ENCODE assay signal across 1 fruit fly cellular context in genomic region chrX:3424963-3425362, dm6.
TF ChIP-seq lines count a peak whose summit lies in the region.

No protein-coding gene starts in this region.

TF ChIP-seq in whole organism, embryonic, 481 proteins besides CTCF, POLR2A, EP300 and RAD21 (continued from another document and continues in another):
- TF ChIP-seq Hr3 (GFP tag; optimal IDR thresholded peaks at IDR 0.05; lab: Kevin White, UChicago): peak; percentile 79
- TF ChIP-seq CoRest (tag; optimal IDR thresholded peaks at IDR 0.05; lab: Kevin White, UChicago): peak; percentile 82
- peak; percentile 28; the same call in 1 of the 2 replicates for TF ChIP-seq dan (GFP tag; IDR thresholded peaks at IDR 0.05; lab: Robert Waterston, UW)
- TF ChIP-seq Lhr (GFP tag; optimal IDR thresholded peaks at IDR 0.05; lab: Kevin White, UChicago): no peak
- TF ChIP-seq lov (optimal IDR thresholded peaks at IDR 0.05; lab: Kevin White, UChicago): no peak
- TF ChIP-seq lov (GFP tag; IDR thresholded peaks at IDR 0.05; lab: Robert Waterston, UW): peak; percentile 86
- TF ChIP-seq gce (GFP tag; IDR thresholded peaks at IDR 0.05; lab: Robert Waterston, UW): peak; percentile 82
- TF ChIP-seq B-H1 (GFP tag; IDR thresholded peaks at IDR 0.05; lab: Robert Waterston, UW): peak; percentile 79
- peak; percentile 81 for TF ChIP-seq slp2 (GFP tag; optimal IDR thresholded peaks at IDR 0.05; lab: Kevin White, UChicago)
- peak in 1 of 2 experiments; percentile 26 for TF ChIP-seq Hr78 (GFP tag; optimal IDR thresholded peaks at IDR 0.05; lab: Kevin White, UChicago)
- peak; percentile 72 for TF ChIP-seq E2f1 (GFP tag; IDR thresholded peaks at IDR 0.05; lab: Robert Waterston, UW)
- TF ChIP-seq CG10543 (GFP tag; optimal IDR thresholded peaks at IDR 0.05; lab: Kevin White, UChicago): no peak
- TF ChIP-seq ken (GFP tag; IDR thresholded peaks at IDR 0.05; lab: Robert Waterston, UW): peak; percentile 71
- TF ChIP-seq ind (GFP tag; optimal IDR thresholded peaks at IDR 0.05; lab: Kevin White, UChicago): peak; percentile 78
- TF ChIP-seq Side (GFP tag; optimal IDR thresholded peaks at IDR 0.05; lab: Kevin White, UChicago): peak; percentile 68
- TF ChIP-seq CG15601 (tag; optimal IDR thresholded peaks at IDR 0.05; lab: Kevin White, UChicago): peak; percentile 52
- TF ChIP-seq ci (GFP tag; IDR thresholded peaks at IDR 0.05; lab: Robert Waterston, UW): peak; percentile 90
- TF ChIP-seq CG4617 (GFP tag; optimal IDR thresholded peaks at IDR 0.05; lab: Kevin White, UChicago; ENCODE audit: borderline replicate concordance): peak; percentile 32
- peak; percentile 71 for TF ChIP-seq MTF-1 (GFP tag; optimal IDR thresholded peaks at IDR 0.05; lab: Kevin White, UChicago; ENCODE audit: borderline replicate concordance)
- peak; percentile 71 for TF ChIP-seq fd3F (GFP tag; optimal IDR thresholded peaks at IDR 0.05; lab: Kevin White, UChicago)
- peak; percentile 30 for TF ChIP-seq Max (GFP tag; optimal IDR thresholded peaks at IDR 0.05; lab: Kevin White, UChicago)
- peak; percentile 83 for TF ChIP-seq CG14050 (GFP tag; IDR thresholded peaks at IDR 0.05; lab: Robert Waterston, UW)
- TF ChIP-seq CG4730 (GFP tag; IDR thresholded peaks at IDR 0.05; lab: Robert Waterston, UW): peak; percentile 66
- TF ChIP-seq Xrp1 (GFP tag; IDR thresholded peaks at IDR 0.05; lab: Robert Waterston, UW): peak; percentile 89
- no peak for TF ChIP-seq CG7271 (tag; optimal IDR thresholded peaks at IDR 0.05; lab: Kevin White, UChicago)
- peak; percentile 79 for TF ChIP-seq CG14014 (GFP tag; IDR thresholded peaks at IDR 0.05; lab: Robert Waterston, UW)
- peak; percentile 82 for TF ChIP-seq phol (tag; optimal IDR thresholded peaks at IDR 0.05; lab: Kevin White, UChicago)
- TF ChIP-seq CG10267 (tag; optimal IDR thresholded peaks at IDR 0.05; lab: Kevin White, UChicago): peak; percentile 74
- TF ChIP-seq Dad (GFP tag; optimal IDR thresholded peaks at IDR 0.05; lab: Kevin White, UChicago): peak; percentile 62
- TF ChIP-seq Xbp1 (GFP tag; optimal IDR thresholded peaks at IDR 0.05; lab: Kevin White, UChicago): peak; percentile 86
- TF ChIP-seq tup (GFP tag; optimal IDR thresholded peaks at IDR 0.05; lab: Kevin White, UChicago): peak; percentile 64
- peak; percentile 90 for TF ChIP-seq CG31441 (GFP tag; IDR thresholded peaks at IDR 0.05; lab: Robert Waterston, UW)
- TF ChIP-seq CG2202 (tag; optimal IDR thresholded peaks at IDR 0.05; lab: Kevin White, UChicago): peak; percentile 49
- no peak for TF ChIP-seq CG17912 (GFP tag; optimal IDR thresholded peaks at IDR 0.05; lab: Kevin White, UChicago)
- peak; percentile 65 for TF ChIP-seq jumu (GFP tag; optimal IDR thresholded peaks at IDR 0.05; lab: Kevin White, UChicago)
- peak; percentile 95 for TF ChIP-seq Med (GFP tag; lab: Kevin White, UChicago)
- peak; percentile 71 for TF ChIP-seq wdn (GFP tag; IDR thresholded peaks at IDR 0.05; lab: Robert Waterston, UW)
- TF ChIP-seq bowl (GFP tag; IDR thresholded peaks at IDR 0.05; lab: Robert Waterston, UW): peak; percentile 67; the same call in 1 of the 2 replicates
- TF ChIP-seq CG1832 (GFP tag; optimal IDR thresholded peaks at IDR 0.05; lab: Kevin White, UChicago): no peak
- TF ChIP-seq CG43689 (GFP tag; IDR thresholded peaks at IDR 0.05; lab: Robert Waterston, UW): peak; percentile 73
- TF ChIP-seq CG3726 (GFP tag; IDR thresholded peaks at IDR 0.05; lab: Robert Waterston, UW): peak; percentile 71; the same call in 2 of the 3 replicates
- no peak for TF ChIP-seq CG4282 (GFP tag; optimal IDR thresholded peaks at IDR 0.05; lab: Kevin White, UChicago)
- peak; percentile 26; the same call in 1 of the 2 replicates for TF ChIP-seq CG10321 (GFP tag; IDR thresholded peaks at IDR 0.05; lab: Robert Waterston, UW)
- peak; percentile 79 for TF ChIP-seq H2.0 (GFP tag; IDR thresholded peaks at IDR 0.05; lab: Robert Waterston, UW)
- peak; percentile 75 for TF ChIP-seq Abd-B (GFP tag; optimal IDR thresholded peaks at IDR 0.05; lab: Kevin White, UChicago)
- peak; percentile 46; the same call in 1 of the 2 replicates for TF ChIP-seq cas (GFP tag; IDR thresholded peaks at IDR 0.05; lab: Robert Waterston, UW)
- TF ChIP-seq CG7987 (GFP tag; optimal IDR thresholded peaks at IDR 0.05; lab: Kevin White, UChicago): peak; percentile 67
- peak; percentile 68; the same call in 2 of the 3 replicates for TF ChIP-seq Optix (GFP tag; IDR thresholded peaks at IDR 0.05; lab: Robert Waterston, UW)
- peak; percentile 61; the same call in 1 of the 2 replicates for TF ChIP-seq klu (GFP tag; IDR thresholded peaks at IDR 0.05; lab: Robert Waterston, UW)
- no peak for TF ChIP-seq mirr (GFP tag; optimal IDR thresholded peaks at IDR 0.05; lab: Kevin White, UChicago)
- no peak for TF ChIP-seq prd (optimal IDR thresholded peaks at IDR 0.05; lab: Kevin White, UChicago)
- TF ChIP-seq prd (GFP tag; IDR thresholded peaks at IDR 0.05; lab: Robert Waterston, UW): peak; percentile 89
- peak; percentile 37 for TF ChIP-seq CG3163 (GFP tag; optimal IDR thresholded peaks at IDR 0.05; lab: Kevin White, UChicago)
- no peak for TF ChIP-seq Tbp (GFP tag; optimal IDR thresholded peaks at IDR 0.05; lab: Kevin White, UChicago)
- TF ChIP-seq br (optimal IDR thresholded peaks at IDR 0.05; lab: Kevin White, UChicago): no peak
- peak; percentile 56 for TF ChIP-seq CG7372 (GFP tag; IDR thresholded peaks at IDR 0.05; lab: Robert Waterston, UW)
- TF ChIP-seq CG11456 (GFP tag; IDR thresholded peaks at IDR 0.05; lab: Robert Waterston, UW): peak; percentile 82
- peak; percentile 27 for TF ChIP-seq exex (tag; optimal IDR thresholded peaks at IDR 0.05; lab: Kevin White, UChicago)
- peak; percentile 87 for TF ChIP-seq CG2712 (tag; optimal IDR thresholded peaks at IDR 0.05; lab: Kevin White, UChicago)
- peak; percentile 60 for TF ChIP-seq CG4707 (GFP tag; optimal IDR thresholded peaks at IDR 0.05; lab: Kevin White, UChicago)
- peak; percentile 68 for TF ChIP-seq CG5245 (GFP tag; optimal IDR thresholded peaks at IDR 0.05; lab: Kevin White, UChicago)
- peak; percentile 74 for TF ChIP-seq gcm (GFP tag; optimal IDR thresholded peaks at IDR 0.05; lab: Kevin White, UChicago)
- peak; percentile 52 for TF ChIP-seq Spps (tag; optimal IDR thresholded peaks at IDR 0.05; lab: Kevin White, UChicago)
- TF ChIP-seq gem (tag; optimal IDR thresholded peaks at IDR 0.05; lab: Kevin White, UChicago): peak; percentile 92
- TF ChIP-seq nmo (GFP tag; optimal IDR thresholded peaks at IDR 0.05; lab: Kevin White, UChicago): peak; percentile 83
- peak; percentile 46 for TF ChIP-seq maf-S (GFP tag; optimal IDR thresholded peaks at IDR 0.05; lab: Kevin White, UChicago)
- peak; percentile 46 for TF ChIP-seq CG12236 (GFP tag; optimal IDR thresholded peaks at IDR 0.05; lab: Kevin White, UChicago)
- TF ChIP-seq Sry-β (GFP tag; optimal IDR thresholded peaks at IDR 0.05; lab: Kevin White, UChicago): no peak
- TF ChIP-seq gsb-n (tag; optimal IDR thresholded peaks at IDR 0.05; lab: Kevin White, UChicago): peak; percentile 77
- peak; percentile 45; the same call in 1 of the 3 replicates for TF ChIP-seq Dbx (GFP tag; IDR thresholded peaks at IDR 0.05; lab: Robert Waterston, UW)
- no peak for TF ChIP-seq CG42726 (GFP tag; IDR thresholded peaks at IDR 0.05; lab: Robert Waterston, UW; ENCODE audit: partially characterized antibody)
- TF ChIP-seq crol (GFP tag; IDR thresholded peaks at IDR 0.05; lab: Robert Waterston, UW): no peak
- peak; percentile 84 for TF ChIP-seq slbo (GFP tag; IDR thresholded peaks at IDR 0.05; lab: Robert Waterston, UW)
- no peak for TF ChIP-seq CG14860 (GFP tag; IDR thresholded peaks at IDR 0.05; lab: Robert Waterston, UW; ENCODE audit: partially characterized antibody)
- no peak for TF ChIP-seq Scr (GFP tag; IDR thresholded peaks at IDR 0.05; lab: Robert Waterston, UW; ENCODE audit: partially characterized antibody)
- TF ChIP-seq chn (GFP tag; optimal IDR thresholded peaks at IDR 0.05; lab: Kevin White, UChicago): peak; percentile 66
- peak; percentile 75 for TF ChIP-seq NFAT (GFP tag; IDR thresholded peaks at IDR 0.05; lab: Robert Waterston, UW)
- TF ChIP-seq CG16815 (GFP tag; optimal IDR thresholded peaks at IDR 0.05; lab: Kevin White, UChicago): peak; percentile 68
- no peak for TF ChIP-seq nom (GFP tag; optimal IDR thresholded peaks at IDR 0.05; lab: Kevin White, UChicago)
- peak; percentile 44 for TF ChIP-seq D19B (GFP tag; optimal IDR thresholded peaks at IDR 0.05; lab: Kevin White, UChicago)
- TF ChIP-seq salm (tag; optimal IDR thresholded peaks at IDR 0.05; lab: Kevin White, UChicago): peak; percentile 82
- peak; percentile 81 for TF ChIP-seq CG18262 (tag; optimal IDR thresholded peaks at IDR 0.05; lab: Kevin White, UChicago)
- no peak for TF ChIP-seq Dfd (GFP tag; optimal IDR thresholded peaks at IDR 0.05; lab: Kevin White, UChicago)
- TF ChIP-seq lmd (GFP tag; IDR thresholded peaks at IDR 0.05; lab: Robert Waterston, UW): peak; percentile 87
- TF ChIP-seq crp (GFP tag; optimal IDR thresholded peaks at IDR 0.05; lab: Kevin White, UChicago): peak in 1 of 2 experiments; percentile 18
- TF ChIP-seq CG10565 (GFP tag; optimal IDR thresholded peaks at IDR 0.05; lab: Kevin White, UChicago): peak; percentile 7
- no peak for TF ChIP-seq Opbp (GFP tag; IDR thresholded peaks at IDR 0.05; lab: Robert Waterston, UW; ENCODE audit: partially characterized antibody)
- TF ChIP-seq Jarid2 (GFP tag; optimal IDR thresholded peaks at IDR 0.05; lab: Kevin White, UChicago): peak; percentile 45
- peak; percentile 44 for TF ChIP-seq Myb (GFP tag; optimal IDR thresholded peaks at IDR 0.05; lab: Kevin White, UChicago)
- TF ChIP-seq NfI (GFP tag; optimal IDR thresholded peaks at IDR 0.05; lab: Kevin White, UChicago): peak; percentile 80
- peak; percentile 60 for TF ChIP-seq CG6813 (GFP tag; optimal IDR thresholded peaks at IDR 0.05; lab: Kevin White, UChicago)
- TF ChIP-seq CrebB (tag; optimal IDR thresholded peaks at IDR 0.05; lab: Kevin White, UChicago): peak; percentile 65
- peak; percentile 77 for TF ChIP-seq CG17829 (tag; optimal IDR thresholded peaks at IDR 0.05; lab: Kevin White, UChicago)
- TF ChIP-seq trem (tag; optimal IDR thresholded peaks at IDR 0.05; lab: Kevin White, UChicago): peak; percentile 59
- peak; percentile 78 for TF ChIP-seq CG9609 (GFP tag; optimal IDR thresholded peaks at IDR 0.05; lab: Kevin White, UChicago)
- peak; percentile 46 for TF ChIP-seq ERR (GFP tag; optimal IDR thresholded peaks at IDR 0.05; lab: Kevin White, UChicago)
- TF ChIP-seq CG12104 (GFP tag; optimal IDR thresholded peaks at IDR 0.05; lab: Kevin White, UChicago): no peak
- TF ChIP-seq CG7963 (GFP tag; IDR thresholded peaks at IDR 0.05; lab: Robert Waterston, UW; ENCODE audit: partially characterized antibody): no peak
- no peak for TF ChIP-seq D (optimal IDR thresholded peaks at IDR 0.05; lab: Kevin White, UChicago)
- peak; percentile 65 for TF ChIP-seq D (GFP tag; optimal IDR thresholded peaks at IDR 0.05; lab: Kevin White, UChicago)
- no peak for TF ChIP-seq hkb (optimal IDR thresholded peaks at IDR 0.05; lab: Kevin White, UChicago)
- peak; percentile 92 for TF ChIP-seq hkb (GFP tag; IDR thresholded peaks at IDR 0.05; lab: Robert Waterston, UW)
- TF ChIP-seq gsb (GFP tag; IDR thresholded peaks at IDR 0.05; lab: Robert Waterston, UW): peak; percentile 46
- peak; percentile 81 for TF ChIP-seq bab2 (GFP tag; optimal IDR thresholded peaks at IDR 0.05; lab: Kevin White, UChicago)
- peak; percentile 72 for TF ChIP-seq gro (GFP tag; optimal IDR thresholded peaks at IDR 0.05; lab: Kevin White, UChicago)
- TF ChIP-seq CG9797 (GFP tag; optimal IDR thresholded peaks at IDR 0.05; lab: Kevin White, UChicago): no peak
- TF ChIP-seq Aef1 (GFP tag; IDR thresholded peaks at IDR 0.05; lab: Robert Waterston, UW): peak; percentile 74
- peak; percentile 34 for TF ChIP-seq ac (GFP tag; optimal IDR thresholded peaks at IDR 0.05; lab: Kevin White, UChicago)
- TF ChIP-seq seq (GFP tag; IDR thresholded peaks at IDR 0.05; lab: Robert Waterston, UW): peak; percentile 72
- peak; percentile 66 for TF ChIP-seq CG10147 (GFP tag; optimal IDR thresholded peaks at IDR 0.05; lab: Kevin White, UChicago)
- TF ChIP-seq al (GFP tag; IDR thresholded peaks at IDR 0.05; lab: Robert Waterston, UW): peak; percentile 78
- TF ChIP-seq gcm2 (GFP tag; optimal IDR thresholded peaks at IDR 0.05; lab: Kevin White, UChicago): peak; percentile 38
- TF ChIP-seq CG16813 (GFP tag; IDR thresholded peaks at IDR 0.05; lab: Robert Waterston, UW; ENCODE audit: partially characterized antibody): no peak
- peak; percentile 66 for TF ChIP-seq CG8944 (GFP tag; optimal IDR thresholded peaks at IDR 0.05; lab: Kevin White, UChicago)
- peak; percentile 81 for TF ChIP-seq Hsf (GFP tag; optimal IDR thresholded peaks at IDR 0.05; lab: Kevin White, UChicago)
- no peak for TF ChIP-seq Hr39 (optimal IDR thresholded peaks at IDR 0.05; lab: Kevin White, UChicago)
- TF ChIP-seq H15 (GFP tag; IDR thresholded peaks at IDR 0.05; lab: Robert Waterston, UW): peak; percentile 70
- peak; percentile 70 for TF ChIP-seq CG4820 (GFP tag; optimal IDR thresholded peaks at IDR 0.05; lab: Kevin White, UChicago)
- TF ChIP-seq CG18599 (GFP tag; optimal IDR thresholded peaks at IDR 0.05; lab: Kevin White, UChicago): peak; percentile 82
- peak; percentile 60 for TF ChIP-seq Antp (GFP tag; optimal IDR thresholded peaks at IDR 0.05; lab: Kevin White, UChicago)
- peak; percentile 79 for TF ChIP-seq Awh (GFP tag; IDR thresholded peaks at IDR 0.05; lab: Robert Waterston, UW)
- peak; percentile 87 for TF ChIP-seq PHDP (tag; optimal IDR thresholded peaks at IDR 0.05; lab: Kevin White, UChicago)
- peak; percentile 73 for TF ChIP-seq Rx (GFP tag; IDR thresholded peaks at IDR 0.05; lab: Robert Waterston, UW)
- TF ChIP-seq Bgb (GFP tag; IDR thresholded peaks at IDR 0.05; lab: Robert Waterston, UW; ENCODE audit: partially characterized antibody): no peak
- TF ChIP-seq CG8765 (GFP tag; IDR thresholded peaks at IDR 0.05; lab: Robert Waterston, UW): peak; percentile 46; the same call in 1 of the 2 replicates
- peak; percentile 17 for TF ChIP-seq lbe (GFP tag; optimal IDR thresholded peaks at IDR 0.05; lab: Kevin White, UChicago)
- no peak for TF ChIP-seq CG33557 (GFP tag; optimal IDR thresholded peaks at IDR 0.05; lab: Kevin White, UChicago)
- TF ChIP-seq ap (GFP tag; IDR thresholded peaks at IDR 0.05; lab: Robert Waterston, UW): peak; percentile 76
- TF ChIP-seq bigmax (GFP tag; optimal IDR thresholded peaks at IDR 0.05; lab: Kevin White, UChicago): peak; percentile 10
- peak; percentile 58 for TF ChIP-seq CG18476 (GFP tag; optimal IDR thresholded peaks at IDR 0.05; lab: Kevin White, UChicago)
- TF ChIP-seq CG17802 (tag; optimal IDR thresholded peaks at IDR 0.05; lab: Kevin White, UChicago): peak; percentile 53
- peak; percentile 33 for TF ChIP-seq psq (GFP tag; optimal IDR thresholded peaks at IDR 0.05; lab: Kevin White, UChicago)
